Worm (Caenorhabditis elegans) whole organism, L3 larva: ENCODE data around the gene atf-6.

Experiments
- R02D3.7 ChIP-seq: fragments of 150-350 bp; optimal IDR thresholded peaks from 2 replicates; lab custom pipeline; 2014; ENCODE audit warnings: missing biosample characterization, missing genetic modification characterization
- ZK546.5 ChIP-seq: sonication (generic microtip); optimal IDR thresholded peaks from 2 replicates; lab custom pipeline; 2017; ENCODE audit warnings: missing biosample characterization, missing genetic modification characterization
- aly-2 ChIP-seq: fragments of 150-350 bp; optimal IDR thresholded peaks from 2 replicates; lab custom pipeline; 2014; ENCODE audit warnings: missing biosample characterization, missing genetic modification characterization
- ama-1 ChIP-seq: fragments of 150-350 bp; optimal IDR thresholded peaks from 2 replicates; lab custom pipeline; 2018
- ceh-16 ChIP-seq: sonication (generic microtip); optimal IDR thresholded peaks from 2 replicates; lab custom pipeline; 2017; ENCODE audit warnings: missing biosample characterization, missing genetic modification characterization
- ceh-28 ChIP-seq: fragments of 150-350 bp; optimal IDR thresholded peaks from 2 replicates; lab custom pipeline; 2014; ENCODE audit warnings: missing biosample characterization, missing genetic modification reagents, missing genetic modification characterization
- ceh-82 ChIP-seq: fragments of 150-350 bp; optimal IDR thresholded peaks from 2 replicates; lab custom pipeline; 2014; ENCODE audit warnings: missing biosample characterization, missing genetic modification characterization
- ceh-9 ChIP-seq: sonication (generic microtip); optimal IDR thresholded peaks from 2 replicates; lab custom pipeline; 2018; ENCODE audit warnings: missing biosample characterization, missing genetic modification characterization
- daf-12 ChIP-seq: fragments of 150-350 bp; optimal IDR thresholded peaks from 2 replicates; lab custom pipeline; 2014; ENCODE audit warnings: missing biosample characterization, missing genetic modification reagents, missing genetic modification characterization
- egl-27 ChIP-seq: sonication (generic microtip); optimal IDR thresholded peaks from 4 replicates; lab custom pipeline; 2017; ENCODE audit warnings: missing biosample characterization, missing genetic modification reagents, missing genetic modification characterization
- egl-5 ChIP-seq: fragments of 150-350 bp; optimal IDR thresholded peaks from 2 replicates; lab custom pipeline; 2017; ENCODE audit warnings: missing biosample characterization, missing genetic modification reagents, missing genetic modification characterization, inconsistent platforms
- elt-1 ChIP-seq: fragments of 150-350 bp; optimal IDR thresholded peaks from 2 replicates; lab custom pipeline; 2014; ENCODE audit warnings: missing biosample characterization, missing genetic modification characterization
- elt-2 ChIP-seq: sonication (generic microtip); optimal IDR thresholded peaks from 2 replicates; lab custom pipeline; 2016; ENCODE audit warnings: missing genetic modification reagents, mild to moderate bottlenecking, missing genetic modification characterization, missing compliant biosample characterization
- elt-3 ChIP-seq, 3 experiments: fragments of 150-350 bp in 1 of 3; sonication (generic microtip) in 2 of 3; optimal IDR thresholded peaks; 2 replicates in 2 of 3; 4 replicates in 1 of 3; lab custom pipeline; 2014 to 2017; ENCODE audit warnings: missing biosample characterization in 3 of 3, missing genetic modification characterization in 3 of 3
- eor-1 ChIP-seq, 2 experiments: fragments of 150-350 bp; optimal IDR thresholded peaks; 2 replicates each; lab custom pipeline; 2014 to 2018; ENCODE audit warnings: missing biosample characterization in 2 of 2, missing genetic modification characterization in 2 of 2
- fkh-10 ChIP-seq: sonication (generic microtip); optimal IDR thresholded peaks from 2 replicates; lab custom pipeline; 2017; ENCODE audit warnings: missing biosample characterization, missing genetic modification reagents, missing genetic modification characterization
- fkh-2 ChIP-seq: fragments of 150-350 bp; optimal IDR thresholded peaks from 2 replicates; lab custom pipeline; 2014; ENCODE audit warnings: missing biosample characterization, missing genetic modification reagents, missing genetic modification characterization
- fos-1 ChIP-seq: fragments of 150-350 bp; optimal IDR thresholded peaks from 2 replicates; lab custom pipeline; 2014; ENCODE audit warnings: missing biosample characterization, missing genetic modification characterization
- hmg-11 ChIP-seq: sonication (generic microtip); optimal IDR thresholded peaks from 2 replicates; lab custom pipeline; 2016; ENCODE audit warnings: missing genetic modification characterization, missing compliant biosample characterization
- jun-1 ChIP-seq: fragments of 150-350 bp; optimal IDR thresholded peaks from 2 replicates; lab custom pipeline; 2014; ENCODE audit warnings: missing biosample characterization, missing genetic modification reagents, missing genetic modification characterization
- lin-39 ChIP-seq: fragments of 150-350 bp; optimal IDR thresholded peaks from 2 replicates; lab custom pipeline; 2018; ENCODE audit warnings: missing biosample characterization, missing genetic modification reagents, missing genetic modification characterization
- lsy-12 ChIP-seq: sonication (generic microtip); optimal IDR thresholded peaks from 2 replicates; lab custom pipeline; 2016; ENCODE audit warnings: mild to moderate bottlenecking, missing genetic modification characterization, missing compliant biosample characterization
- mdl-1 ChIP-seq: fragments of 150-350 bp; optimal IDR thresholded peaks from 2 replicates; lab custom pipeline; 2014; ENCODE audit warnings: missing biosample characterization, missing genetic modification characterization
- mml-1 ChIP-seq: fragments of 150-350 bp; sonication (generic microtip); optimal IDR thresholded peaks from 3 replicates; lab custom pipeline; 2014; ENCODE audit warnings: missing biosample characterization, missing genetic modification characterization
- nfya-1 ChIP-seq: sonication (generic microtip); optimal IDR thresholded peaks from 2 replicates; lab custom pipeline; 2017; ENCODE audit warnings: missing genetic modification characterization, mild to moderate bottlenecking, missing compliant biosample characterization, antibody characterized with exemption, moderate library complexity; ENCODE audit not compliant: insufficient read depth
- nhr-11 ChIP-seq: fragments of 150-350 bp; optimal IDR thresholded peaks from 2 replicates; lab custom pipeline; 2014; ENCODE audit warnings: missing biosample characterization, missing genetic modification characterization
- nhr-12 ChIP-seq: fragments of 150-350 bp; optimal IDR thresholded peaks from 2 replicates; lab custom pipeline; 2014; ENCODE audit warnings: missing biosample characterization, missing genetic modification characterization
- nhr-23 ChIP-seq: fragments of 150-350 bp; optimal IDR thresholded peaks from 2 replicates; lab custom pipeline; 2014; ENCODE audit warnings: missing biosample characterization, missing genetic modification reagents, missing genetic modification characterization
- nhr-237 ChIP-seq: fragments of 150-350 bp; optimal IDR thresholded peaks from 2 replicates; lab custom pipeline; 2014; ENCODE audit warnings: missing biosample characterization, missing genetic modification characterization
- nhr-25 ChIP-seq: sonication (generic microtip); optimal IDR thresholded peaks from 2 replicates; lab custom pipeline; 2017; ENCODE audit warnings: missing biosample characterization, missing genetic modification characterization
- nhr-28 ChIP-seq: fragments of 150-350 bp; optimal IDR thresholded peaks from 2 replicates; lab custom pipeline; 2014; ENCODE audit warnings: missing biosample characterization, missing genetic modification characterization
- nhr-43 ChIP-seq: sonication (generic microtip); optimal IDR thresholded peaks from 2 replicates; lab custom pipeline; 2016; ENCODE audit warnings: mild to moderate bottlenecking, missing genetic modification characterization, missing compliant biosample characterization; ENCODE audit not compliant: poor library complexity, severe bottlenecking
- nhr-67 ChIP-seq: fragments of 150-350 bp; optimal IDR thresholded peaks from 2 replicates; lab custom pipeline; 2014; ENCODE audit warnings: missing biosample characterization, missing genetic modification characterization
- nhr-76 ChIP-seq: fragments of 150-350 bp; sonication (generic microtip); optimal IDR thresholded peaks from 5 replicates; lab custom pipeline; 2014; ENCODE audit warnings: missing biosample characterization, missing genetic modification characterization
- nhr-77 ChIP-seq: fragments of 150-350 bp; optimal IDR thresholded peaks from 2 replicates; lab custom pipeline; 2014; ENCODE audit warnings: missing biosample characterization, missing genetic modification characterization
- pha-4 ChIP-seq: fragments of 150-350 bp; optimal IDR thresholded peaks from 2 replicates; lab custom pipeline; 2014; ENCODE audit warnings: missing biosample characterization, missing genetic modification reagents, missing genetic modification characterization
- pqm-1 ChIP-seq: fragments of 150-350 bp; optimal IDR thresholded peaks from 2 replicates; lab custom pipeline; 2017; ENCODE audit warnings: missing biosample characterization, missing genetic modification characterization, inconsistent platforms
- sea-2 ChIP-seq: fragments of 150-350 bp; sonication (generic microtip); optimal IDR thresholded peaks from 4 replicates; lab custom pipeline; 2014; ENCODE audit warnings: missing biosample characterization, missing genetic modification reagents, missing genetic modification characterization
- skn-1 ChIP-seq: fragments of 150-350 bp; optimal IDR thresholded peaks from 2 replicates; lab custom pipeline; 2014; ENCODE audit warnings: missing biosample characterization, missing genetic modification characterization
- snpc-4 ChIP-seq: fragments of 150-350 bp; optimal IDR thresholded peaks from 2 replicates; lab custom pipeline; 2014; ENCODE audit warnings: missing biosample characterization, missing genetic modification characterization
- tbx-2 ChIP-seq: sonication (generic microtip); optimal IDR thresholded peaks from 2 replicates; lab custom pipeline; 2016; ENCODE audit warnings: mild to moderate bottlenecking, missing genetic modification characterization, missing compliant biosample characterization
- unc-39 ChIP-seq: sonication (generic microtip); optimal IDR thresholded peaks from 4 replicates; lab custom pipeline; 2017; ENCODE audit warnings: missing biosample characterization, missing genetic modification characterization
- unc-62 ChIP-seq: fragments of 150-350 bp; sonication (generic microtip); optimal IDR thresholded peaks from 4 replicates; lab custom pipeline; 2014; ENCODE audit warnings: missing biosample characterization, missing genetic modification reagents, missing genetic modification characterization
- zag-1 ChIP-seq: fragments of 150-350 bp; optimal IDR thresholded peaks from 2 replicates; lab custom pipeline; 2014; ENCODE audit warnings: missing biosample characterization, missing genetic modification characterization
- ztf-11 ChIP-seq: fragments of 150-350 bp; optimal IDR thresholded peaks from 2 replicates; lab custom pipeline; 2014; ENCODE audit warnings: missing biosample characterization, missing genetic modification characterization
- ztf-4 ChIP-seq: fragments of 150-350 bp; optimal IDR thresholded peaks from 2 replicates; lab custom pipeline; 2014; ENCODE audit warnings: missing biosample characterization, missing genetic modification characterization

atf-6 gene

ce11 chrX:12515596-12516481 lies 35.1 kb downstream of the atf-6 start:
- no peak for TF ChIP-seq lin-39 (tag; lab: Kevin White, UChicago)
- TF ChIP-seq ceh-82: no peak
- TF ChIP-seq elt-1 (tag; lab: Kevin White, UChicago): peak; percentile 91
- peak; percentile 91 for TF ChIP-seq pha-4
- TF ChIP-seq ceh-9 (tag; lab: Kevin White, UChicago): no peak
- TF ChIP-seq hmg-11 (tag; lab: Kevin White, UChicago): peak; percentile 27
- TF ChIP-seq egl-27: peak; percentile 6
- peak; percentile 31 for TF ChIP-seq nhr-23
- peak; percentile 56 for TF ChIP-seq nhr-25 (tag; lab: Kevin White, UChicago)
- TF ChIP-seq jun-1 (tag; lab: Kevin White, UChicago): no peak

ce11 chrX:12516482-12516826 lies 35.7 kb downstream of the atf-6 start:
- TF ChIP-seq nhr-237 (no peak), egl-5 (no peak), ama-1 (lab: Kevin White, UChicago) (peak; percentile 47), hmg-11 (tag; lab: Kevin White, UChicago) (no peak), sea-2 (no peak), pha-4 (no peak), nhr-67 (tag; lab: Kevin White, UChicago) (no peak), jun-1 (tag; lab: Kevin White, UChicago) (no peak), R02D3.7 (tag; lab: Kevin White, UChicago) (no peak)

ce11 chrX:12517307-12517706 lies 36.6 kb downstream of the atf-6 start:
- TF ChIP-seq ceh-16 (tag; lab: Kevin White, UChicago) (no peak), nhr-23 (peak; percentile 88), pha-4 (peak; percentile 19), elt-3 (tag; optimal IDR thresholded peaks at IDR 0.05; lab: Kevin White, UChicago) (no peak), unc-62 (GFP tag; lab: Kevin White, UChicago) (no peak), aly-2 (tag; lab: Kevin White, UChicago) (no peak), sea-2 (no peak), elt-1 (tag; lab: Kevin White, UChicago) (no peak), pqm-1 (tag; lab: Kevin White, UChicago) (no peak), ceh-9 (tag; lab: Kevin White, UChicago) (no peak), jun-1 (tag; lab: Kevin White, UChicago) (no peak), fkh-10 (GFP tag; lab: Kevin White, UChicago) (no peak), nhr-25 (tag; lab: Kevin White, UChicago) (peak; percentile 32), nhr-12 (tag; lab: Kevin White, UChicago) (no peak), egl-5 (no peak), R02D3.7 (tag; lab: Kevin White, UChicago) (no peak), eor-1 (tag; optimal IDR thresholded peaks at IDR 0.05; lab: Kevin White, UChicago) (no peak), ama-1 (lab: Kevin White, UChicago) (peak; percentile 11), fos-1 (tag; lab: Kevin White, UChicago) (no peak), elt-2 (tag; lab: Kevin White, UChicago) (peak; percentile 29), ztf-4 (no peak), ZK546.5 (tag; lab: Kevin White, UChicago) (no peak), ztf-11 (tag; lab: Kevin White, UChicago) (no peak), nhr-76 (no peak), nhr-237 (no peak), skn-1 (tag; lab: Kevin White, UChicago) (no peak), nhr-28 (no peak), nhr-11 (tag; lab: Kevin White, UChicago) (no peak), lin-39 (tag; lab: Kevin White, UChicago) (peak; percentile 77), mdl-1 (tag; lab: Kevin White, UChicago) (no peak), nhr-77 (tag; lab: Kevin White, UChicago) (no peak), daf-12 (tag; lab: Kevin White, UChicago) (no peak), mml-1 (tag; lab: Kevin White, UChicago) (no peak), unc-39 (tag; lab: Kevin White, UChicago) (no peak), nfya-1 (tag; lab: Kevin White, UChicago) (peak; percentile 66), ceh-82 (no peak), lsy-12 (no peak), zag-1 (tag; lab: Kevin White, UChicago) (no peak), ceh-28 (tag; lab: Kevin White, UChicago) (no peak), snpc-4 (no peak), fkh-2 (tag; lab: Kevin White, UChicago) (no peak), nhr-67 (tag; lab: Kevin White, UChicago) (no peak), nhr-43 (peak; percentile 80), tbx-2 (tag; lab: Kevin White, UChicago) (no peak), hmg-11 (tag; lab: Kevin White, UChicago) (no peak)
